Fruit fly (Drosophila melanogaster) whole organism, adult: Measurements from ENCODE around the gene CG31793.

Source experiments
- CG11617 ChIP-seq: fragments of 200-800 bp; sonication (Bioruptor generic); optimal IDR thresholded peaks from 2 replicates; lab custom pipeline; 2017; ENCODE audit warnings: mild to moderate bottlenecking, missing biosample characterization, missing genetic modification reagents, missing genetic modification characterization
- CG12768 ChIP-seq: fragments of 200-800 bp; sonication (Bioruptor generic); optimal IDR thresholded peaks from 2 replicates; lab custom pipeline; 2017; ENCODE audit warnings: missing biosample characterization, missing genetic modification characterization, mild to moderate bottlenecking, moderate library complexity, missing genetic modification reagents
- CG14711 ChIP-seq: fragments of 200-800 bp; sonication (Bioruptor generic); optimal IDR thresholded peaks from 2 replicates; lab custom pipeline; 2018; ENCODE audit warnings: missing biosample characterization, mild to moderate bottlenecking, missing genetic modification characterization, moderate library complexity
- CG1620 ChIP-seq: fragments of 200-800 bp; sonication (Bioruptor generic); optimal IDR thresholded peaks from 2 replicates; lab custom pipeline; 2016; ENCODE audit warnings: missing biosample characterization, missing genetic modification characterization
- CG33017 ChIP-seq: fragments of 200-800 bp; sonication (Bioruptor generic); optimal IDR thresholded peaks from 2 replicates; lab custom pipeline; 2018; ENCODE audit warnings: missing biosample characterization, mild to moderate bottlenecking, missing genetic modification characterization, moderate library complexity
- CG5204 ChIP-seq: fragments of 200-800 bp; sonication (Bioruptor generic); optimal IDR thresholded peaks from 2 replicates; lab custom pipeline; 2016; ENCODE audit warnings: missing biosample characterization, missing genetic modification characterization
- CG7045 ChIP-seq: fragments of 200-800 bp; sonication (Bioruptor generic); optimal IDR thresholded peaks from 2 replicates; lab custom pipeline; 2017; ENCODE audit warnings: missing biosample characterization, mild to moderate bottlenecking, missing genetic modification characterization
- CG7101 ChIP-seq: fragments of 200-800 bp; sonication (Bioruptor generic); optimal IDR thresholded peaks from 2 replicates; lab custom pipeline; 2018; ENCODE audit warnings: missing biosample characterization, mild to moderate bottlenecking, missing genetic modification characterization, moderate library complexity
- Clk ChIP-seq: fragments of 200-800 bp; sonication (Bioruptor generic); optimal IDR thresholded peaks from 2 replicates; lab custom pipeline; 2017; ENCODE audit warnings: missing biosample characterization, missing genetic modification characterization
- Crg-1 ChIP-seq: fragments of 200-800 bp; sonication (Bioruptor generic); optimal IDR thresholded peaks from 2 replicates; lab custom pipeline; 2016; ENCODE audit warnings: missing biosample characterization, missing genetic modification characterization
- Hr96 ChIP-seq: fragments of 200-800 bp; sonication (Bioruptor generic); optimal IDR thresholded peaks from 2 replicates; lab custom pipeline; 2016; ENCODE audit warnings: missing biosample characterization, missing genetic modification characterization
- Mnt ChIP-seq: fragments of 200-800 bp; sonication (Bioruptor generic); optimal IDR thresholded peaks from 2 replicates; lab custom pipeline; 2016; ENCODE audit warnings: missing biosample characterization, mild to moderate bottlenecking, missing genetic modification characterization
- bab1 ChIP-seq: fragments of 200-800 bp; sonication (Bioruptor generic); optimal IDR thresholded peaks from 3 replicates; lab custom pipeline; 2019; ENCODE audit warnings: missing biosample characterization, mild to moderate bottlenecking, missing genetic modification characterization, moderate library complexity
- cic ChIP-seq: fragments of 200-800 bp; sonication (Bioruptor generic); optimal IDR thresholded peaks from 2 replicates; lab custom pipeline; 2017; ENCODE audit warnings: missing biosample characterization, mild to moderate bottlenecking, missing genetic modification characterization, moderate library complexity
- cnc ChIP-seq, 2 experiments: fragments of >200 bp; optimal IDR thresholded peaks; 2 replicates each; lab custom pipeline; 2017
- kay ChIP-seq: fragments of 200-800 bp; sonication (Bioruptor generic); peaks from one replicate; lab custom pipeline; 2016; ENCODE audit warnings: missing biosample characterization, missing genetic modification characterization, borderline replicate concordance
- ovo ChIP-seq: fragments of 200-800 bp; sonication (Bioruptor generic); optimal IDR thresholded peaks from 2 replicates; lab custom pipeline; 2016; ENCODE audit warnings: missing biosample characterization, missing genetic modification characterization
- pad ChIP-seq: fragments of 200-800 bp; sonication (Bioruptor generic); optimal IDR thresholded peaks from 3 replicates; lab custom pipeline; 2017; ENCODE audit warnings: missing biosample characterization, missing genetic modification characterization, mild to moderate bottlenecking, moderate library complexity, missing genetic modification reagents
- tj ChIP-seq: fragments of 200-800 bp; sonication (Bioruptor generic); optimal IDR thresholded peaks from 3 replicates; lab custom pipeline; 2017; ENCODE audit warnings: missing biosample characterization, mild to moderate bottlenecking, missing genetic modification characterization, moderate library complexity
- toe ChIP-seq: fragments of 200-800 bp; sonication (Bioruptor generic); optimal IDR thresholded peaks from 2 replicates; lab custom pipeline; 2016; ENCODE audit warnings: missing biosample characterization, missing genetic modification characterization

The CG31793 gene

dm6 chr2L:19014881-19015366 lies 11.8 kb downstream of the CG31793 start:
- TF ChIP-seq ovo (GFP tag; lab: Kevin White, UChicago) = no peak
- TF ChIP-seq tj (GFP tag; lab: Kevin White, UChicago) = no peak
- TF ChIP-seq bab1 (GFP tag; lab: Kevin White, UChicago) = no peak
- TF ChIP-seq kay (GFP tag; lab: Kevin White, UChicago) = no peak
- TF ChIP-seq pad = no peak
- TF ChIP-seq cic (GFP tag; lab: Kevin White, UChicago) = no peak
- TF ChIP-seq CG11617 = no peak
- no peak for TF ChIP-seq CG33017 (tag; lab: Kevin White, UChicago)
- TF ChIP-seq CG14711 (tag; lab: Kevin White, UChicago) = no peak
- TF ChIP-seq CG1620 = no peak
- TF ChIP-seq Clk (GFP tag; lab: Kevin White, UChicago) = no peak
- TF ChIP-seq toe (GFP tag; lab: Kevin White, UChicago) = no peak
- no peak for TF ChIP-seq Crg-1 (GFP tag; lab: Kevin White, UChicago)

- TF ChIP-seq cnc (optimal IDR thresholded peaks at IDR 0.05; lab: Kevin White, UChicago) (no peak), CG11617 (no peak), CG14711 (tag; lab: Kevin White, UChicago) (no peak), pad (no peak), Crg-1 (GFP tag; lab: Kevin White, UChicago) (no peak), cic (GFP tag; lab: Kevin White, UChicago) (no peak), CG7101 (tag; lab: Kevin White, UChicago) (no peak), bab1 (GFP tag; lab: Kevin White, UChicago) (no peak), Clk (GFP tag; lab: Kevin White, UChicago) (no peak), toe (GFP tag; lab: Kevin White, UChicago) (no peak)
Measured at dm6 chr2L:19015628-19016027, 12.5 kb downstream of the CG31793 start.

dm6 chr2L:19017060-19017459 lies 13.9 kb downstream of the CG31793 start:
- no peak for TF ChIP-seq pad
- TF ChIP-seq CG1620 = no peak
- TF ChIP-seq Hr96 (GFP tag; lab: Kevin White, UChicago) = no peak
- TF ChIP-seq toe (GFP tag; lab: Kevin White, UChicago) = no peak
- TF ChIP-seq CG14711 (tag; lab: Kevin White, UChicago) = no peak
- no peak for TF ChIP-seq tj (GFP tag; lab: Kevin White, UChicago)
- no peak for TF ChIP-seq CG7101 (tag; lab: Kevin White, UChicago)
- TF ChIP-seq cnc (optimal IDR thresholded peaks at IDR 0.05; lab: Kevin White, UChicago) = no peak
- TF ChIP-seq ovo (GFP tag; lab: Kevin White, UChicago) = no peak
- TF ChIP-seq CG33017 (tag; lab: Kevin White, UChicago) = no peak
- no peak for TF ChIP-seq Mnt
- TF ChIP-seq cic (GFP tag; lab: Kevin White, UChicago) = no peak
- no peak for TF ChIP-seq Crg-1 (GFP tag; lab: Kevin White, UChicago)
- no peak for TF ChIP-seq CG11617
- no peak for TF ChIP-seq Clk (GFP tag; lab: Kevin White, UChicago)
- TF ChIP-seq bab1 (GFP tag; lab: Kevin White, UChicago) = no peak
- TF ChIP-seq kay (GFP tag; lab: Kevin White, UChicago) = no peak
- no peak for TF ChIP-seq CG5204

dm6 chr2L:19018266-19018665 lies 15.1 kb downstream of the CG31793 start:
- TF ChIP-seq Hr96 (GFP tag; lab: Kevin White, UChicago) (no peak), CG14711 (tag; lab: Kevin White, UChicago) (no peak), ovo (GFP tag; lab: Kevin White, UChicago) (no peak), pad (no peak), CG33017 (tag; lab: Kevin White, UChicago) (no peak), bab1 (GFP tag; lab: Kevin White, UChicago) (no peak), CG7045 (no peak), cic (GFP tag; lab: Kevin White, UChicago) (no peak), CG7101 (tag; lab: Kevin White, UChicago) (no peak), tj (GFP tag; lab: Kevin White, UChicago) (no peak), CG12768 (GFP tag; lab: Kevin White, UChicago) (no peak), CG11617 (no peak), toe (GFP tag; lab: Kevin White, UChicago) (no peak), CG1620 (no peak), CG5204 (no peak)

dm6 chr2L:19019160-19019592 lies 16.0 kb downstream of the CG31793 start:
- TF ChIP-seq CG12768 (GFP tag; lab: Kevin White, UChicago) (no peak), CG5204 (peak; percentile 53), CG14711 (tag; lab: Kevin White, UChicago) (no peak)

- TF ChIP-seq Clk (GFP tag; lab: Kevin White, UChicago) (no peak), pad (no peak), CG7101 (tag; lab: Kevin White, UChicago) (no peak), CG14711 (tag; lab: Kevin White, UChicago) (no peak), CG5204 (no peak)
Measured at dm6 chr2L:19019640-19020039, 16.5 kb downstream of the CG31793 start.
